Fruit fly (Drosophila melanogaster) whole organism, adult: Measurements from ENCODE around the gene Osi15.

Experiments
- CG11617 ChIP-seq: fragments of 200-800 bp; sonication (Bioruptor generic); optimal IDR thresholded peaks from 2 replicates; lab custom pipeline; 2017; ENCODE audit warnings: mild to moderate bottlenecking, missing biosample characterization, missing genetic modification reagents, missing genetic modification characterization
- CG12768 ChIP-seq: fragments of 200-800 bp; sonication (Bioruptor generic); optimal IDR thresholded peaks from 2 replicates; lab custom pipeline; 2017; ENCODE audit warnings: missing biosample characterization, missing genetic modification characterization, mild to moderate bottlenecking, moderate library complexity, missing genetic modification reagents
- Crg-1 ChIP-seq: fragments of 200-800 bp; sonication (Bioruptor generic); optimal IDR thresholded peaks from 2 replicates; lab custom pipeline; 2016; ENCODE audit warnings: missing biosample characterization, missing genetic modification characterization
- cic ChIP-seq: fragments of 200-800 bp; sonication (Bioruptor generic); optimal IDR thresholded peaks from 2 replicates; lab custom pipeline; 2017; ENCODE audit warnings: missing biosample characterization, mild to moderate bottlenecking, missing genetic modification characterization, moderate library complexity
- kay ChIP-seq: fragments of 200-800 bp; sonication (Bioruptor generic); peaks from one replicate; lab custom pipeline; 2016; ENCODE audit warnings: missing biosample characterization, missing genetic modification characterization, borderline replicate concordance
- toe ChIP-seq: fragments of 200-800 bp; sonication (Bioruptor generic); optimal IDR thresholded peaks from 2 replicates; lab custom pipeline; 2016; ENCODE audit warnings: missing biosample characterization, missing genetic modification characterization

dm6 chr3R:6301257-6301839 is at the start of gene Osi15:
- no peak for TF ChIP-seq Crg-1 (GFP tag; lab: Kevin White, UChicago)
- TF ChIP-seq kay, result no peak
- TF ChIP-seq toe (GFP tag; lab: Kevin White, UChicago), result no peak
- no peak for TF ChIP-seq CG12768 (GFP tag; lab: Kevin White, UChicago)
- TF ChIP-seq cic, result no peak
- TF ChIP-seq CG11617, result no peak
